Fruit fly (Drosophila melanogaster): Measurements from ENCODE around the gene CG42818.

The CG42818 gene

DNA sequence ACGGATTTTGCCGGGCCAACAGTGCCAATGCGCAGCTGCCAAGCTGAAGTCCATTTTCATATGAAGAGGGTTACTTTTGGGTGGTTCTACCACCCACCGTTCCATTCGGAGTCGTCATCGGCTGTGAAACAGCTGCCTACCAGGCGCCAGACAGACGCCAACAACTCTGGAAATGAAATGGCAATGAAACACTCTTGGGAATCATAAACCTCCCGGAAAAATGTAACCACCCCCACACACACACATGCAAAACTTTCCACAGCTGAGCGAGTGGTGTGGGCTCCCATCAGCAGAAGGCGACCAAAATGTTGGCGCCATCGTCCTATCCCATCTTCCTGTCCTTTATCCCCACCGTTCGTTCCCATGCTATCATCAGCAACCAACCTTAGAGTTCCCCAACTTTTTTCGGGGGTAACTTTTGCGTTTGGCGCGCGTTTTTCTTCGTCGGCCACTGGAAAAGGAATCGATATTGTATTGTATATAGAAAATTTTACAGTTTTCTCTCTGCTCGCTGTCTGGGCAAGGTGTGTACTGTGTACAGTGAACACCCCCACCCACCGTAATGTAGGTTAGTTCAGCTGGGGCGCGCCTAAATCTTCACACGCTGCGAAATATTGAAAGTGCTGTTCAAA is 33.6 kb downstream of the CG42818 start:
- no peak for TF ChIP-seq psq (optimal IDR thresholded peaks at IDR 0.05)
- no peak for TF ChIP-seq h (optimal IDR thresholded peaks at IDR 0.05)
- TF ChIP-seq Sin3A (optimal IDR thresholded peaks at IDR 0.05) = no peak
- no peak for TF ChIP-seq Myc (optimal IDR thresholded peaks at IDR 0.05)
- no peak for TF ChIP-seq ttk (optimal IDR thresholded peaks at IDR 0.05)
- no peak for TF ChIP-seq insv (optimal IDR thresholded peaks at IDR 0.05)

dm6 chr2L:16275809-16276178 is 34.1 kb downstream of the CG42818 start:
- no peak for TF ChIP-seq Sin3A (optimal IDR thresholded peaks at IDR 0.05)
- TF ChIP-seq psq (optimal IDR thresholded peaks at IDR 0.05) = no peak
- TF ChIP-seq ttk (optimal IDR thresholded peaks at IDR 0.05) = no peak
- no peak for TF ChIP-seq insv (optimal IDR thresholded peaks at IDR 0.05)

dm6 chr2L:16276820-16277219 is 35.1 kb downstream of the CG42818 start:
- TF ChIP-seq insv (optimal IDR thresholded peaks at IDR 0.05) (no peak), psq (optimal IDR thresholded peaks at IDR 0.05) (no peak), ttk (optimal IDR thresholded peaks at IDR 0.05) (no peak), h (optimal IDR thresholded peaks at IDR 0.05) (no peak), Myc (optimal IDR thresholded peaks at IDR 0.05) (no peak), Sin3A (optimal IDR thresholded peaks at IDR 0.05) (no peak)

DNA sequence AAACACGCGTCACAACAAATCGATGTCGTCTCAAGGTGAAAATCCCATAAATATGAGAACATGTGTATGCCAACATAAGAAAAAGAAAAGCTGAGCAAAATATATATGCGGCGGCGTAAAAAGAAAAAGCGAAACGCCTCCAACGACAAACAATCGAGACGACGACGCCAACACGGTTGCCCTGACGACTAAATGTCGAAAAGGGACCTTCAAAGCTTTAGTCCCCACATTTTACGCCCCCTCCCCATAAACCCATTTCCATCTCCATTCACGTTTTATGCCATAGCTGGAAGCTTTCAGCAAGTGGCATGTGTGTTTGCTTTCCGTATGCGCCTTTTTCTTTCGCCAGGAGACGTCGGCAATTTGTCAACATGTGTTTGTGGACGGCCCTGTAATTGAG is 36.2 kb downstream of the CG42818 start:
- TF ChIP-seq ttk (optimal IDR thresholded peaks at IDR 0.05) (no peak), Myc (optimal IDR thresholded peaks at IDR 0.05) (no peak), insv (optimal IDR thresholded peaks at IDR 0.05) (no peak), h (optimal IDR thresholded peaks at IDR 0.05) (no peak), psq (optimal IDR thresholded peaks at IDR 0.05) (no peak), Sin3A (optimal IDR thresholded peaks at IDR 0.05) (no peak)

dm6 chr2L:16278842-16279241 is 37.1 kb downstream of the CG42818 start:
- TF ChIP-seq Myc (optimal IDR thresholded peaks at IDR 0.05) = no peak
- no peak for TF ChIP-seq psq (optimal IDR thresholded peaks at IDR 0.05)
- no peak for TF ChIP-seq insv (optimal IDR thresholded peaks at IDR 0.05)
- no peak for TF ChIP-seq Sin3A (optimal IDR thresholded peaks at IDR 0.05)
- no peak for TF ChIP-seq ttk (optimal IDR thresholded peaks at IDR 0.05)
- TF ChIP-seq h (optimal IDR thresholded peaks at IDR 0.05) = no peak

DNA sequence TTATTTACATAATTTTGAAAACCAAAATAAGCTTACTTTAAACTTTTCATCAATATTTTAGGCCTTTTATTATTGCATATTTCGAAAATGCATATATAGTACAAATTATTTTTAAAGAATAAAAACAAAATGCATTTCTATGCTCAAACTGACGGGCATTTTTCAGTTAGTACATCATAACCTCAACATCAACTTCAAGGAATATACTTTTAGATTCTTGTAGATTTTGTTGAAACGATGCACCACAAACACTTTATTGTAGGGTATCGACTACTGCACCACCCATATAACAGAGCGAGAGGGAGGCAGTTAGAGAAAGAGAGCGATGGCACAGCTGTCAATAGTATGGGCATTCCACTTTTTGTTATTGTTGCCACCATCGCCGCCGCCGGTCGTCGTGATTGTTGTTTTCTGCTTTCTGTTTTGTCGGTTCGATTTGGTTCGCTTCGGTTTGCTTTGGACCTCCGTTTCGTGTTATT is 38.1 kb downstream of the CG42818 start:
- TF ChIP-seq psq (optimal IDR thresholded peaks at IDR 0.05) = no peak
- TF ChIP-seq h (optimal IDR thresholded peaks at IDR 0.05) = no peak
- TF ChIP-seq Myc (optimal IDR thresholded peaks at IDR 0.05) = no peak
- TF ChIP-seq Sin3A (optimal IDR thresholded peaks at IDR 0.05) = no peak
- no peak for TF ChIP-seq insv (optimal IDR thresholded peaks at IDR 0.05)
- TF ChIP-seq ttk (optimal IDR thresholded peaks at IDR 0.05) = no peak

DNA sequence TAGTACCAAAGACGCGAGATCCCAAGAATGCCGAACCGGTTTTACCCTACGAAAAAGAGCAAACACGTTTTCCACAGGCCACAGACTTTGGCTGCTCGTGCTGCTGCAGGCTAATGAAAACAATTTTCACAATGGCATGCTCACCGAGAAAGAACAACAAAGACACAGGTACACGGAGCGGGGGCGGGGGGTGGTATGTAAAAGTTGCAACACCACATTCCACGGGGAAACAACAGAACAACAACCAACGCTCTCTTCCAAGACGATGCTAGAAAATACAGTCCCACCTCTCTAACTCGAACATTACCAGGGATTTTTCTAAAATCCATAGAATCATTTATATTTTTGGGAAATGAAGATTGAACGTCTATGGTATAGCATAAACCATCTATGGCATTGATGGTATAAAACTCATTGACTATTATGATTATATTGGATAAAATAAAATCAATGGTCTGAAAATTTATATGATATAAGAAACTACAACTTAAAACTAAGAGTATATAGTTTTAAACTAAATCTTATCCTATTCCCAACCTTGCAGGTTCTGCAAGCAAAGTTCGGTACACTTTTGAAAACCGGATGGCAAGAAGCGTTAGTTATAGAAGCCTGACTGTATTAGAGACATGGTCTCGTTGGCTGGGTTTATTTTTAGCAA is 39.8 kb downstream of the CG42818 start:
- TF ChIP-seq Sin3A (optimal IDR thresholded peaks at IDR 0.05) = no peak
- TF ChIP-seq ttk (optimal IDR thresholded peaks at IDR 0.05) = no peak
- TF ChIP-seq psq (optimal IDR thresholded peaks at IDR 0.05) = no peak
- TF ChIP-seq insv (optimal IDR thresholded peaks at IDR 0.05) = no peak
- TF ChIP-seq Myc (optimal IDR thresholded peaks at IDR 0.05) = no peak
- no peak for TF ChIP-seq h (optimal IDR thresholded peaks at IDR 0.05)

DNA sequence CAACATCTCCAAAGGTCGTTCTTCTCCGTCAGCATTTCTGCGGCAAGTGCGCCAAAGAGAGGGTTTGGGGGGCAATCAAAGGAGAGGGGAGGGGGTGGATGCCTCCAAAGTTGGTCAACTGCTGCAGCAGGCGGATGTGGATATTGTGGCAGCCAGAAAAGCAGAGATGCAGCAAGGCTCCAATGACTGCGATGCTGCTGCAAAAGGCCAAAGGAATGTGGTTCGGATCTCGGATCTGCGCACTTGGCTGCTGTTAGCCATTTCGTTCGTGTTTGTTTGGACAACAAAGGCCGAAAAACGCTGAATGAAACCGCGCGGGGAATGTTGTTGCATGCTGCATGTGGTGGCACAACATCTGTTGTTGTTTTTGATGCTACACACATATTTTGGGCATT is 40.3 kb downstream of the CG42818 start:
- TF ChIP-seq Myc (optimal IDR thresholded peaks at IDR 0.05) = no peak
- no peak for TF ChIP-seq psq (optimal IDR thresholded peaks at IDR 0.05)
- no peak for TF ChIP-seq Sin3A (optimal IDR thresholded peaks at IDR 0.05)
- no peak for TF ChIP-seq h (optimal IDR thresholded peaks at IDR 0.05)
- no peak for TF ChIP-seq insv (optimal IDR thresholded peaks at IDR 0.05)
- TF ChIP-seq ttk (optimal IDR thresholded peaks at IDR 0.05) = no peak

DNA sequence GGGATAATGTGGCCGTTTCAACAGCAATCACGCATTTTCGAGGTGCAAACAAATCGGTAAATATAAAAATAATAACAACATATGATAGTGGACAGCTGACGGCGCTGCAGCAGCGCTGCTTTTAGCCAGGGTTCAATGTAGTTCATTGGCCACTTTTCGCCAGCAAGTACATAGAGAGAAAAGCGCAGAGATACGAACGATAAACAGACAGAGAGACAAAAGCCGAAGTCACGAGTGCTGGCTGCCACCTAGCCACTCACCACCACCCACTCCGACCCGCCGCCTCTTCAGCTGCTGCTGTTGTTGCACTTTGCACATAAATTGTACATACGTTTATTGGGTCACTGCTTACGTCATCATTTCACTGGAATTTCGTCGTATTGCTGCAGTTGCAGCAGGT is 41.1 kb downstream of the CG42818 start:
- TF ChIP-seq h (optimal IDR thresholded peaks at IDR 0.05) (no peak), Sin3A (optimal IDR thresholded peaks at IDR 0.05) (no peak)

dm6 chr2L:16284306-16285299 is 42.9 kb downstream of the CG42818 start:
- TF ChIP-seq Myc (optimal IDR thresholded peaks at IDR 0.05) = no peak
- no peak for TF ChIP-seq psq (optimal IDR thresholded peaks at IDR 0.05)
- no peak for TF ChIP-seq insv (optimal IDR thresholded peaks at IDR 0.05)
- TF ChIP-seq ttk (optimal IDR thresholded peaks at IDR 0.05) = no peak
- no peak for TF ChIP-seq h (optimal IDR thresholded peaks at IDR 0.05)
- TF ChIP-seq Sin3A (optimal IDR thresholded peaks at IDR 0.05) = no peak

- TF ChIP-seq ttk (optimal IDR thresholded peaks at IDR 0.05) (no peak), Myc (optimal IDR thresholded peaks at IDR 0.05) (no peak), h (optimal IDR thresholded peaks at IDR 0.05) (no peak), insv (optimal IDR thresholded peaks at IDR 0.05) (no peak), Sin3A (optimal IDR thresholded peaks at IDR 0.05) (no peak), psq (optimal IDR thresholded peaks at IDR 0.05) (no peak)
These were observed 44.1 kb downstream of the CG42818 start for dm6 chr2L:16285692-16286359.
